Fruit fly (Drosophila melanogaster) whole organism, adult: ENCODE results near the gene Sdhaf3.

Experiments
- CG12768 ChIP-seq: fragments of 200-800 bp; sonication (Bioruptor generic); optimal IDR thresholded peaks from 2 replicates; lab custom pipeline; 2017; ENCODE audit warnings: missing biosample characterization, missing genetic modification characterization, mild to moderate bottlenecking, moderate library complexity, missing genetic modification reagents
- CG14711 ChIP-seq: fragments of 200-800 bp; sonication (Bioruptor generic); optimal IDR thresholded peaks from 2 replicates; lab custom pipeline; 2018; ENCODE audit warnings: missing biosample characterization, mild to moderate bottlenecking, missing genetic modification characterization, moderate library complexity
- CG33017 ChIP-seq: fragments of 200-800 bp; sonication (Bioruptor generic); optimal IDR thresholded peaks from 2 replicates; lab custom pipeline; 2018; ENCODE audit warnings: missing biosample characterization, mild to moderate bottlenecking, missing genetic modification characterization, moderate library complexity
- CG7101 ChIP-seq: fragments of 200-800 bp; sonication (Bioruptor generic); optimal IDR thresholded peaks from 2 replicates; lab custom pipeline; 2018; ENCODE audit warnings: missing biosample characterization, mild to moderate bottlenecking, missing genetic modification characterization, moderate library complexity
- Clk ChIP-seq: fragments of 200-800 bp; sonication (Bioruptor generic); optimal IDR thresholded peaks from 2 replicates; lab custom pipeline; 2017; ENCODE audit warnings: missing biosample characterization, missing genetic modification characterization
- Crg-1 ChIP-seq: fragments of 200-800 bp; sonication (Bioruptor generic); optimal IDR thresholded peaks from 2 replicates; lab custom pipeline; 2016; ENCODE audit warnings: missing biosample characterization, missing genetic modification characterization
- Mnt ChIP-seq: fragments of 200-800 bp; sonication (Bioruptor generic); optimal IDR thresholded peaks from 2 replicates; lab custom pipeline; 2016; ENCODE audit warnings: missing biosample characterization, mild to moderate bottlenecking, missing genetic modification characterization
- cic ChIP-seq: fragments of 200-800 bp; sonication (Bioruptor generic); optimal IDR thresholded peaks from 2 replicates; lab custom pipeline; 2017; ENCODE audit warnings: missing biosample characterization, mild to moderate bottlenecking, missing genetic modification characterization, moderate library complexity
- kay ChIP-seq: fragments of 200-800 bp; sonication (Bioruptor generic); peaks from one replicate; lab custom pipeline; 2016; ENCODE audit warnings: missing biosample characterization, missing genetic modification characterization, borderline replicate concordance
- pad ChIP-seq: fragments of 200-800 bp; sonication (Bioruptor generic); optimal IDR thresholded peaks from 3 replicates; lab custom pipeline; 2017; ENCODE audit warnings: missing biosample characterization, missing genetic modification characterization, mild to moderate bottlenecking, moderate library complexity, missing genetic modification reagents
- toe ChIP-seq: fragments of 200-800 bp; sonication (Bioruptor generic); optimal IDR thresholded peaks from 2 replicates; lab custom pipeline; 2016; ENCODE audit warnings: missing biosample characterization, missing genetic modification characterization

DNA sequence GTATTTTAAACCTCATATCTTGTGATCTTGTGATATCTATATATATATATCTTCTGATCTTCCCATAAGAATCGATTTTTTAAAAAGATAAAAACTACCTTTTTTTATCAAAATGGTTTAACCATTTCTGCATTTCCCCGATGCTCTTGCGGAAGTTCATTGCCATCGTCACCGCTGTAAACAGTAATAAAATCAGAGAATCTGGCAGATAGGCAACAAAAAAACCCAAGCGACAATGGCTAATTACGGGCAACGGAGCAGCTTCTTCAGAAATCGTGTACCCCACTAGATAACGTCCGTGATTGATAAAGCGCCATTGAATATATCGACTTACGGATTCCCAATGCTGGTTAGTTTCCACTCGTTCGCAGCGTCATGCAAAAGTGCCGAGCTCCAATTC is 28.1 kb downstream of the Sdhaf3 start, which contains the start of gene CG10405:
- TF ChIP-seq CG33017 (tag; lab: Kevin White, UChicago) (no peak), cic (GFP tag; lab: Kevin White, UChicago) (no peak), CG12768 (GFP tag; lab: Kevin White, UChicago) (no peak), pad (GFP tag; lab: Kevin White, UChicago) (no peak), CG7101 (tag; lab: Kevin White, UChicago) (no peak), Crg-1 (GFP tag; lab: Kevin White, UChicago) (no peak), Clk (no peak), CG14711 (tag; lab: Kevin White, UChicago) (no peak), toe (GFP tag; lab: Kevin White, UChicago) (no peak), Mnt (no peak), kay (no peak)
